Fruit fly (Drosophila melanogaster): ENCODE measurements around the gene ChAT.

The ChAT gene

DNA sequence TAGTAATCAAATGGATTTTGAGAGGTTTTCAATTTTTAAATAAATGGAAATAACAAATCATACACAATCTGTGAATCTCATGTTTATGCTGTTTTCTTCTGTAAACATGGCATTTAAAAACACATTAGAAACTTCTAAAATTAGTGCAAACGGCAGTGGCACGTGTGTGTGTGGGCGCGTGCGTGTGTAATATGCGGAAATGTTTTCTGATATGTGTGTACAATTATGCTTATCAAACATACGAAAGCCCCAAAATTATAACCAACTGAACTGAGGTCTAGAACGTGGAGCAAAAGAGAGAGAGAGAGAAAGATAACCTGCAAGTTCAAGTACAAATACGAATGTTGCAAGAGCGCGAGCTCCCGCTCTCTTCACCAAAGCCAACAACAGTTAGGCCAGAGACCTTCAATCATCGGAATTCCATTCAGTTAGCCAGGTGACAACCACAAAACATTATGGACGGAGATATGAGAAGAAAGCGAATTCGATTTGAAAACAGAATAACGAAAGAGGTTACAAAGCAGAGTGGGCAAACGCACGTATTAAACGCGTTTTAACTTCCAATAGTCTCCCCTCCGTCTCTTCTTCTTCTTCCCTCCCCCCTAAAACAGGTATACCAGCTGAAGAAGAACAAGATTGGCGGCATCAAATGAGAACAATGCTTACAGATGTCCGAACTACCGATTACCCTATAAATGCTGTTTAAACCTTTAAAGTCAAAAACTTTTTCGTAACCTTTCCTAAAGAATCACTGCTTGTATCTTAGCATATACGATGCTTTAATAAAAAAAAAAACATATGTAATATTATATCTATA lies 35.9 kb downstream of the ChAT start (continued):
- TF ChIP-seq Sry-δ (GFP tag; optimal IDR thresholded peaks at IDR 0.05): peak; percentile 54
- TF ChIP-seq sr (GFP tag; IDR thresholded peaks at IDR 0.05): peak; percentile 82
- TF ChIP-seq Doc2 (GFP tag; IDR thresholded peaks at IDR 0.05): peak; percentile 85
- TF ChIP-seq salm (tag; optimal IDR thresholded peaks at IDR 0.05): peak; percentile 89
- TF ChIP-seq CG18262 (tag; optimal IDR thresholded peaks at IDR 0.05): peak; percentile 97
- peak; percentile 91 for TF ChIP-seq trem (tag; optimal IDR thresholded peaks at IDR 0.05)
- peak; percentile 96 for TF ChIP-seq CG10979 (tag; optimal IDR thresholded peaks at IDR 0.05)
- peak; percentile 74 for TF ChIP-seq CG16863 (GFP tag; optimal IDR thresholded peaks at IDR 0.05)
- TF ChIP-seq Opbp (GFP tag; IDR thresholded peaks at IDR 0.05; ENCODE audit: partially characterized antibody): no peak
- TF ChIP-seq CG18619 (GFP tag; optimal IDR thresholded peaks at IDR 0.05): peak; percentile 94
- peak; percentile 97 for TF ChIP-seq CG11504 (tag; optimal IDR thresholded peaks at IDR 0.05)
- peak; percentile 96 for TF ChIP-seq CG18476 (GFP tag; optimal IDR thresholded peaks at IDR 0.05)
- no peak for TF ChIP-seq sc (optimal IDR thresholded peaks at IDR 0.05)
- TF ChIP-seq sc (GFP tag; optimal IDR thresholded peaks at IDR 0.05): peak; percentile 88
- TF ChIP-seq Nf-YB (GFP tag; optimal IDR thresholded peaks at IDR 0.05): peak; percentile 83
- TF ChIP-seq ewg (GFP tag; optimal IDR thresholded peaks at IDR 0.05): peak; percentile 88
- TF ChIP-seq onecut (GFP tag; IDR thresholded peaks at IDR 0.05): peak; percentile 91
- TF ChIP-seq CG4360 (GFP tag; IDR thresholded peaks at IDR 0.05): peak; percentile 78
- TF ChIP-seq CG12942 (GFP tag; optimal IDR thresholded peaks at IDR 0.05): peak; percentile 94
- peak; percentile 97 for TF ChIP-seq Fer1 (GFP tag; optimal IDR thresholded peaks at IDR 0.05)
- TF ChIP-seq CG33213 (GFP tag; optimal IDR thresholded peaks at IDR 0.05): peak; percentile 79
- peak; percentile 85 for TF ChIP-seq vfl (GFP tag; optimal IDR thresholded peaks at IDR 0.05)
- TF ChIP-seq CG11723 (GFP tag; optimal IDR thresholded peaks at IDR 0.05): peak; percentile 92
- peak; percentile 94 for TF ChIP-seq ap (GFP tag; IDR thresholded peaks at IDR 0.05)
- peak; percentile 94 for TF ChIP-seq cwo (GFP tag; optimal IDR thresholded peaks at IDR 0.05)
- peak; percentile 96 for TF ChIP-seq wdn (GFP tag; IDR thresholded peaks at IDR 0.05)
- no peak for TF ChIP-seq CG2129 (GFP tag; IDR thresholded peaks at IDR 0.05; ENCODE audit: partially characterized antibody)
- TF ChIP-seq slbo (GFP tag; IDR thresholded peaks at IDR 0.05): peak; percentile 98
- TF ChIP-seq Abd-B (GFP tag; optimal IDR thresholded peaks at IDR 0.05): peak; percentile 95
- 0 out of 4 replicates have a peak, but pooled peaks have one; percentile 50 for TF ChIP-seq chinmo (GFP tag; IDR thresholded peaks at IDR 0.05; ENCODE audit: partially characterized antibody)
- peak; percentile 92 for TF ChIP-seq CG1529 (GFP tag; optimal IDR thresholded peaks at IDR 0.05)
- TF ChIP-seq jumu (GFP tag; optimal IDR thresholded peaks at IDR 0.05): peak; percentile 66
- TF ChIP-seq pho (GFP tag; optimal IDR thresholded peaks at IDR 0.05): peak; percentile 84
- peak; percentile 81 for TF ChIP-seq Adf1 (GFP tag; IDR thresholded peaks at IDR 0.05)
- peak; percentile 44 for TF ChIP-seq Myb (GFP tag; optimal IDR thresholded peaks at IDR 0.05)
- TF ChIP-seq pros (GFP tag; optimal IDR thresholded peaks at IDR 0.05): no peak
- TF ChIP-seq CG8478 (optimal IDR thresholded peaks at IDR 0.05): no peak
- peak; percentile 96 for TF ChIP-seq tap (tag; optimal IDR thresholded peaks at IDR 0.05)
- peak; percentile 94 for TF ChIP-seq ara (GFP tag; IDR thresholded peaks at IDR 0.05)
- TF ChIP-seq CG3838 (GFP tag; optimal IDR thresholded peaks at IDR 0.05): peak; percentile 86
- peak; percentile 98 for TF ChIP-seq CG4424 (GFP tag; optimal IDR thresholded peaks at IDR 0.05)
- TF ChIP-seq BEAF-32 (GFP tag; optimal IDR thresholded peaks at IDR 0.05): peak; percentile 7
- peak; percentile 68 for TF ChIP-seq dm (GFP tag; optimal IDR thresholded peaks at IDR 0.05)
- TF ChIP-seq CG18599 (GFP tag; optimal IDR thresholded peaks at IDR 0.05): peak; percentile 98
- peak; percentile 69 for TF ChIP-seq crc (GFP tag; optimal IDR thresholded peaks at IDR 0.05)
- TF ChIP-seq CG9817 (tag; optimal IDR thresholded peaks at IDR 0.05): peak; percentile 96
- TF ChIP-seq CG15514 (GFP tag; optimal IDR thresholded peaks at IDR 0.05): peak; percentile 92
- TF ChIP-seq chif (GFP tag; optimal IDR thresholded peaks at IDR 0.05): peak; percentile 71 to 82
- TF ChIP-seq z (GFP tag; IDR thresholded peaks at IDR 0.05): 0 out of 3 replicates have a peak, but pooled peaks have one; percentile 56

All from whole organism, embryonic.